Fruit fly (Drosophila melanogaster) whole organism, prepupa: ENCODE results near the gene CG9098.
A peak's percentile ranks its signal among the peaks of the same experiment; 100 is the strongest.

Source experiments
- CG10631 ChIP-seq: fragments of 200-800 bp; sonication (Bioruptor generic); optimal IDR thresholded peaks from 2 replicates; lab custom pipeline; 2016; ENCODE audit warnings: missing biosample characterization, missing genetic modification characterization
- CG11762 ChIP-seq: fragments of 200-800 bp; sonication (Bioruptor generic); optimal IDR thresholded peaks from 3 replicates; lab custom pipeline; 2016; ENCODE audit warnings: missing biosample characterization, missing genetic modification characterization; ENCODE audit not compliant: insufficient read depth
- CG15336 ChIP-seq: fragments of 200-800 bp; sonication (Bioruptor generic); IDR thresholded peaks from 2 replicates; pipeline ENCODE4 v1.3.6; 2022; ENCODE audit warnings: missing biosample characterization, missing genetic modification characterization
- CG1621 ChIP-seq: fragments of 200-800 bp; sonication (Bioruptor generic); optimal IDR thresholded peaks from 3 replicates; lab custom pipeline; 2018; ENCODE audit warnings: missing biosample characterization, mild to moderate bottlenecking, missing genetic modification characterization
- CG16779 ChIP-seq: fragments of 200-800 bp; sonication (Bioruptor generic); optimal IDR thresholded peaks from 3 replicates; lab custom pipeline; 2017; ENCODE audit warnings: missing biosample characterization, mild to moderate bottlenecking, missing genetic modification characterization
- CG3032 ChIP-seq: fragments of 200-800 bp; optimal IDR thresholded peaks from 2 replicates; lab custom pipeline; 2019; ENCODE audit warnings: missing biosample characterization, mild to moderate bottlenecking, missing genetic modification characterization, moderate library complexity
- CG31627 ChIP-seq: fragments of 200-800 bp; sonication (Bioruptor generic); optimal IDR thresholded peaks from 3 replicates; lab custom pipeline; 2016; ENCODE audit warnings: missing biosample characterization, missing genetic modification characterization
- CG32006 ChIP-seq: fragments of 200-800 bp; sonication (Bioruptor generic); optimal IDR thresholded peaks from 3 replicates; lab custom pipeline; 2017; ENCODE audit warnings: missing biosample characterization, mild to moderate bottlenecking, missing genetic modification characterization
- CG34406 ChIP-seq: fragments of 200-800 bp; sonication (Bioruptor generic); optimal IDR thresholded peaks from 3 replicates; lab custom pipeline; 2016; ENCODE audit warnings: missing biosample characterization, missing genetic modification characterization
- CG3919 ChIP-seq: fragments of 200-800 bp; sonication (Bioruptor generic); optimal IDR thresholded peaks from 3 replicates; lab custom pipeline; 2016; ENCODE audit warnings: missing biosample characterization, missing genetic modification characterization
- CG6792 ChIP-seq: fragments of 200-800 bp; sonication (Bioruptor generic); optimal IDR thresholded peaks from 3 replicates; lab custom pipeline; 2016; ENCODE audit warnings: missing biosample characterization, missing genetic modification characterization
- CG6808 ChIP-seq: fragments of 200-800 bp; sonication (Bioruptor generic); optimal IDR thresholded peaks from 3 replicates; lab custom pipeline; 2017; ENCODE audit warnings: missing biosample characterization, missing genetic modification characterization, mild to moderate bottlenecking, moderate library complexity, missing genetic modification reagents
- CG6854 ChIP-seq: fragments of 200-800 bp; sonication (Bioruptor generic); optimal IDR thresholded peaks from 2 replicates; lab custom pipeline; 2017; ENCODE audit warnings: missing biosample characterization, mild to moderate bottlenecking, missing genetic modification characterization
- CG7368 ChIP-seq: fragments of 200-800 bp; sonication (Bioruptor generic); optimal IDR thresholded peaks from 3 replicates; lab custom pipeline; 2016; ENCODE audit warnings: missing biosample characterization, missing genetic modification characterization
- CG8119 ChIP-seq: fragments of 200-800 bp; sonication (Bioruptor generic); IDR thresholded peaks from 3 replicates; pipeline ENCODE4 v1.3.6; 2022; ENCODE audit warnings: missing biosample characterization, missing genetic modification characterization
- Eip78C ChIP-seq: fragments of 200-800 bp; sonication (Bioruptor generic); peaks from one replicate; lab custom pipeline; 2016; ENCODE audit warnings: missing biosample characterization, missing genetic modification characterization
- Eip93F ChIP-seq: fragments of 200-800 bp; sonication (Bioruptor generic); optimal IDR thresholded peaks from 2 replicates; lab custom pipeline; 2016; ENCODE audit warnings: missing biosample characterization, mild to moderate bottlenecking, missing genetic modification characterization
- Ets96B ChIP-seq: fragments of 200-800 bp; optimal IDR thresholded peaks from 2 replicates; lab custom pipeline; 2019; ENCODE audit warnings: missing biosample characterization, mild to moderate bottlenecking, missing genetic modification characterization, moderate library complexity
- Gug ChIP-seq: fragments of 200-800 bp; sonication (Bioruptor generic); IDR thresholded peaks from 2 replicates; pipeline ENCODE4 v1.3.6; 2022; ENCODE audit warnings: missing biosample characterization, missing genetic modification characterization
- Hr39 ChIP-seq: fragments of 200-800 bp; sonication (Bioruptor generic); optimal IDR thresholded peaks from 2 replicates; lab custom pipeline; 2016; ENCODE audit warnings: missing biosample characterization, missing genetic modification characterization
- Met ChIP-seq: fragments of 200-800 bp; sonication (Bioruptor generic); optimal IDR thresholded peaks from 3 replicates; lab custom pipeline; 2016; ENCODE audit warnings: missing biosample characterization, missing genetic modification characterization
- Smox ChIP-seq: fragments of 200-800 bp; sonication (Bioruptor generic); optimal IDR thresholded peaks from 3 replicates; lab custom pipeline; 2016; ENCODE audit warnings: missing biosample characterization, missing genetic modification characterization
- Sox14 ChIP-seq: fragments of 200-800 bp; sonication (Bioruptor generic); optimal IDR thresholded peaks from 3 replicates; lab custom pipeline; 2016; ENCODE audit warnings: missing biosample characterization, missing genetic modification characterization
- Sox15 ChIP-seq: fragments of 200-800 bp; sonication (Bioruptor generic); optimal IDR thresholded peaks from 3 replicates; lab custom pipeline; 2016; ENCODE audit warnings: missing biosample characterization, missing genetic modification characterization
- achi ChIP-seq: fragments of 200-800 bp; sonication (Bioruptor generic); optimal IDR thresholded peaks from 3 replicates; lab custom pipeline; 2016; ENCODE audit warnings: missing biosample characterization, missing genetic modification characterization
- cyc ChIP-seq: fragments of 200-800 bp; sonication (Bioruptor generic); optimal IDR thresholded peaks from 3 replicates; lab custom pipeline; 2016; ENCODE audit warnings: missing biosample characterization, missing genetic modification characterization
- dac ChIP-seq: fragments of 200-800 bp; sonication (Bioruptor generic); optimal IDR thresholded peaks from 2 replicates; lab custom pipeline; 2017; ENCODE audit warnings: missing biosample characterization, mild to moderate bottlenecking, missing genetic modification characterization
- dsx ChIP-seq: fragments of 200-800 bp; optimal IDR thresholded peaks from 3 replicates; lab custom pipeline; 2019; ENCODE audit warnings: missing biosample characterization, mild to moderate bottlenecking, missing genetic modification characterization, moderate library complexity; ENCODE audit not compliant: poor library complexity, severe bottlenecking
- eg ChIP-seq: fragments of 200-800 bp; sonication (Bioruptor generic); IDR thresholded peaks from 3 replicates; pipeline ENCODE4 v1.3.6; 2022; ENCODE audit warnings: missing biosample characterization, missing genetic modification characterization
- esn ChIP-seq: fragments of 200-800 bp; sonication (Bioruptor generic); optimal IDR thresholded peaks from 2 replicates; lab custom pipeline; 2016; ENCODE audit warnings: missing biosample characterization, mild to moderate bottlenecking, missing genetic modification characterization, moderate library complexity
- lz ChIP-seq: fragments of 200-800 bp; sonication (Bioruptor generic); optimal IDR thresholded peaks from 3 replicates; lab custom pipeline; 2016; ENCODE audit warnings: missing biosample characterization, missing genetic modification characterization
- net ChIP-seq: fragments of 200-800 bp; sonication (Bioruptor generic); optimal IDR thresholded peaks from 3 replicates; lab custom pipeline; 2016; ENCODE audit warnings: missing biosample characterization, missing genetic modification characterization
- salr ChIP-seq, 2 experiments: fragments of 200-800 bp; sonication (Bioruptor generic); optimal IDR thresholded peaks; 3 replicates each; lab custom pipeline; 2016 to 2018; ENCODE audit warnings: missing biosample characterization in 2 of 2, missing genetic modification characterization in 2 of 2, mild to moderate bottlenecking in 1 of 2
- ss ChIP-seq, 2 experiments: fragments of 200-800 bp; sonication (Bioruptor generic); optimal IDR thresholded peaks; 2 replicates in 1 of 2; 3 replicates in 1 of 2; lab custom pipeline; 2017 to 2018; ENCODE audit warnings: mild to moderate bottlenecking in 2 of 2, missing biosample characterization in 2 of 2, missing genetic modification characterization in 2 of 2, moderate library complexity in 1 of 2
- svp ChIP-seq: fragments of 200-800 bp; sonication (Bioruptor generic); peaks from one replicate; lab custom pipeline; 2016; ENCODE audit warnings: missing biosample characterization, missing genetic modification characterization
- topi ChIP-seq: fragments of 200-800 bp; sonication (Bioruptor generic); optimal IDR thresholded peaks from 3 replicates; lab custom pipeline; 2016; ENCODE audit warnings: missing biosample characterization, missing genetic modification characterization
- vri ChIP-seq: fragments of 200-800 bp; sonication (Bioruptor generic); optimal IDR thresholded peaks from 3 replicates; lab custom pipeline; 2016; ENCODE audit warnings: missing biosample characterization, mild to moderate bottlenecking, missing genetic modification characterization

CG9098 gene

dm6 chr2L:6045484-6045883, 33.3 kb upstream of the CG9098 start:
- TF ChIP-seq CG6854 (no peak), CG31627 (GFP tag; lab: Kevin White, UChicago) (no peak), cyc (GFP tag; lab: Kevin White, UChicago) (no peak), CG10631 (GFP tag; lab: Kevin White, UChicago) (no peak), svp (GFP tag; lab: Kevin White, UChicago) (peak; percentile 99), CG8119 (no peak)
- TF ChIP-seq, all 60 proteins: peak for 1

DNA sequence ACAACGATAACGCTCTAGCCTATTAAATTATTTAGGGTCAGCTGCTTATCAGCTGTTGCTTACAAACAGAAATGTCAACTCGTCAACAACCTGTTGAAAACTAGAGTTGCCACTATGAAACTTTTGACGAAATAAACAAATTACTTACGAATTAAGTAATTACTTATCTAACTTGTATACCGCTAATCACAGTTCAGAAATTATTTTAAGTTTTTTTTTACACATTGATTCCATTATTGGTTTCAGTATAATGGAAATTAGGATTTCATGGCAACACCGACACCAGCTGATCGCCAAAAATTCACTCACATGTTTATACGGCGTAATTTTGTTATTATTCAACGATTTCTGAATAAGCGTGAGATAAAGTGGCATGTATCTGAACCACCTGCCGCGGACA, 25.7 kb upstream of the CG9098 start, which contains the start of the genes CG9117 and CG31643:
CG9117 (minus strand) TSS at position 73 of the 400 bp plus-strand sequence.
CG31643 (plus strand) TSS at position 288 of the 400 bp plus-strand sequence.
- TF ChIP-seq CG34406 (GFP tag; lab: Kevin White, UChicago) (peak; percentile 55), vri (GFP tag; lab: Kevin White, UChicago) (no peak), Sox14 (GFP tag; lab: Kevin White, UChicago) (peak; percentile 72), CG6792 (GFP tag; lab: Kevin White, UChicago) (peak; percentile 51), CG11762 (GFP tag; lab: Kevin White, UChicago) (peak; percentile 18), CG32006 (GFP tag; lab: Kevin White, UChicago) (no peak), Sox15 (GFP tag; lab: Kevin White, UChicago) (peak; percentile 26), esn (peak; percentile 79), topi (peak; percentile 62), Met (GFP tag; lab: Kevin White, UChicago) (no peak), CG8119 (no peak), CG3919 (GFP tag; lab: Kevin White, UChicago) (no peak), achi (GFP tag; lab: Kevin White, UChicago) (peak; percentile 73), lz (GFP tag; lab: Kevin White, UChicago) (peak; percentile 65), Smox (no peak), dsx (GFP tag; lab: Kevin White, UChicago) (no peak), Gug (GFP tag; lab: Robert Waterston, UW) (no peak), net (GFP tag; lab: Kevin White, UChicago) (peak; percentile 40), eg (peak; percentile 70), Eip78C (GFP tag; lab: Kevin White, UChicago) (peak; percentile 84), ss (GFP tag; optimal IDR thresholded peaks at IDR 0.05; lab: Kevin White, UChicago) (no peak), Eip93F (peak; percentile 47), dac (GFP tag; lab: Kevin White, UChicago) (no peak), Hr39 (GFP tag; lab: Kevin White, UChicago) (peak; percentile 73), CG31627 (GFP tag; lab: Kevin White, UChicago) (peak; percentile 73), CG1621 (tag; lab: Kevin White, UChicago) (peak; percentile 75), CG3032 (peak; percentile 46), CG7368 (GFP tag; lab: Kevin White, UChicago) (no peak), CG10631 (GFP tag; lab: Kevin White, UChicago) (no peak), CG15336 (GFP tag; lab: Robert Waterston, UW) (peak; percentile 62), CG16779 (no peak), CG6808 (GFP tag; lab: Kevin White, UChicago) (peak; percentile 39), svp (GFP tag; lab: Kevin White, UChicago) (peak; percentile 95), cyc (GFP tag; lab: Kevin White, UChicago) (peak; percentile 67)

DNA sequence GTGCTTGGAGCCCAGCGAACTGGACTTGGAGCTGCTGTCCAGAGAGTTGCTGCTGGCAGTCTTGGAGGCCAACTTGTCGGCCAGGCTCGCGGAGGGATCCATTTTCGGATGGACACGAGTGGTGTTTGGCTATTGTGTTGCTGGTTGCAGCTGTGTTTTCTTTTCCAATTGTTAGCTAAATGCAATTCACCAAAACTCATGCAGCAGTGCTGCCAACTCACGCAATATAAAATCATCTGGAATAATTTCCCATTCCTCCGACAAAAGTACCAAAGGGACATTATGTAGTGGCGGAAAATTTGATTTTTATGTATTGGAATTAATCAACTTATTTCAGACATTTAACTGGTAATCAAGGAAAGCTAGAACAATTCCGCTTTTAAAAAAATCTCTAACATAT, 24.6 kb upstream of the CG9098 start, which contains the start of gene mtm:
mtm (minus strand) TSS at position 306 of the 400 bp plus-strand sequence.
- TF ChIP-seq CG6808 (GFP tag; lab: Kevin White, UChicago): peak; percentile 66
- no peak for TF ChIP-seq Ets96B (tag; lab: Kevin White, UChicago)
- TF ChIP-seq Eip78C (GFP tag; lab: Kevin White, UChicago): peak; percentile 69
- TF ChIP-seq salr (GFP tag; optimal IDR thresholded peaks at IDR 0.05; lab: Kevin White, UChicago): no peak
- TF ChIP-seq, all 60 proteins: peak for 2
